Worm (Caenorhabditis elegans) whole organism, young adult: Measurements from ENCODE around the gene F43C11.3.

Experiments used
- C06A6.2 ChIP-seq: fragments of 200-800 bp; sonication (Bioruptor generic); conservative IDR thresholded peaks from 2 replicates; pipeline ENCODE4 v1.3.6; 2022; ENCODE audit warnings: missing genetic modification characterization, missing compliant biosample characterization
- F10E7.11 ChIP-seq: sonication (generic microtip); optimal IDR thresholded peaks from 2 replicates; lab custom pipeline; 2017; ENCODE audit warnings: mild to moderate bottlenecking, missing genetic modification characterization, moderate library complexity, missing compliant biosample characterization
- F49E8.2 ChIP-seq: sonication (generic microtip); optimal IDR thresholded peaks from 3 replicates; lab custom pipeline; 2017; ENCODE audit warnings: missing genetic modification characterization, mild to moderate bottlenecking, missing compliant biosample characterization, antibody characterized with exemption, moderate library complexity; ENCODE audit not compliant: insufficient read depth
- ama-1 ChIP-seq, 3 experiments: fragments of 150-350 bp in 1 of 3; sonication (generic microtip) in 2 of 3; optimal IDR thresholded peaks; 2 replicates each; lab custom pipeline; 2014 to 2018; ENCODE audit warnings: missing biosample characterization in 2 of 3, missing genetic modification characterization in 2 of 3, missing genetic modification reagents in 2 of 3
- dpl-1 ChIP-seq: fragments of 150-350 bp; optimal IDR thresholded peaks from 2 replicates; lab custom pipeline; 2014; ENCODE audit warnings: missing biosample characterization, missing genetic modification reagents, missing genetic modification characterization
- hlh-26 ChIP-seq: fragments of 200-800 bp; sonication (Bioruptor generic); conservative IDR thresholded peaks from 2 replicates; pipeline ENCODE4 v1.3.6; 2022; ENCODE audit warnings: missing genetic modification reagents, missing genetic modification characterization, missing compliant biosample characterization
- lag-1 ChIP-seq: fragments of 200-800 bp; sonication (Bioruptor generic); IDR thresholded peaks from 2 replicates; pipeline ENCODE4 v1.3.6; 2022; ENCODE audit warnings: missing genetic modification reagents, missing genetic modification characterization, missing compliant biosample characterization
- nhr-179 ChIP-seq: sonication (generic microtip); optimal IDR thresholded peaks from 2 replicates; lab custom pipeline; 2016; ENCODE audit warnings: mild to moderate bottlenecking, missing genetic modification characterization, missing compliant biosample characterization
- nhr-90 ChIP-seq: sonication (generic microtip); optimal IDR thresholded peaks from 2 replicates; lab custom pipeline; 2016; ENCODE audit warnings: missing genotype, mild to moderate bottlenecking, missing genetic modification characterization, missing compliant biosample characterization
- snpc-1.1 ChIP-seq: sonication (generic microtip); optimal IDR thresholded peaks from 2 replicates; lab custom pipeline; 2017; ENCODE audit warnings: missing genetic modification characterization, mild to moderate bottlenecking, missing compliant biosample characterization, antibody characterized with exemption, moderate library complexity, missing genotype, missing genetic modification reagents; ENCODE audit not compliant: insufficient read depth
- snpc-4 ChIP-seq, 5 experiments: fragments of 150-350 bp in 1 of 5; sonication (generic microtip) in 4 of 5; optimal IDR thresholded peaks; 2 replicates each; lab custom pipeline; 2014 to 2018; ENCODE audit warnings: missing genetic modification characterization in 5 of 5, missing biosample characterization in 3 of 5, antibody characterized with exemption in 2 of 5, mild to moderate bottlenecking in 2 of 5, missing compliant biosample characterization in 2 of 5, missing genotype in 2 of 5, moderate library complexity in 2 of 5, missing genetic modification reagents in 1 of 5
- tlf-1 ChIP-seq: fragments of 200-800 bp; sonication (Bioruptor generic); optimal IDR thresholded peaks from 2 replicates; lab custom pipeline; 2018; ENCODE audit warnings: mild to moderate bottlenecking, missing genetic modification characterization, missing compliant biosample characterization
- ztf-6 ChIP-seq: fragments of 200-800 bp; sonication (Bioruptor generic); IDR thresholded peaks from 2 replicates; pipeline ENCODE4 v1.3.6; 2022; ENCODE audit warnings: missing genetic modification reagents, missing genetic modification characterization, missing compliant biosample characterization

DNA sequence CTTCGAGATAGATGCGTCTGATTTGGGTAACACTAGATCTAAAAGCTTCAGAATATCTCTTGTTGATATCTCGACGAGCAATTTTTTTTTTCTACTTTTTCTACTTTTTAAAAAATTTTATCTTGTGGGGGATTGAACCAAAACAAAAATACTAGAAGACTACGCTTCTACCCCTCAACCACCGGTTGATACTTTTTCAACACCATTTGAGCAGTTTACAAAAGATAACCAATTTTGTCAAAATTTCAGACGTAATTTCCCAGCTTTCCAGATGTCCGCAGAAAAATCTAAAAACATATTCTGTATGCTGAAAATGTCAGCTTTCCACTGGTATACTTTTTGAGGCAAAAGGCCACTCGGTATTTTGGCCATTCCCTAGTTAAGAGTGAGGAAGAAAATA lies 48.5 kb upstream of the F43C11.3 start:
- TF ChIP-seq F49E8.2 (tag; lab: Kevin White, UChicago) (no peak), hlh-26 (GFP tag; lab: Robert Waterston, UW) (no peak), C06A6.2 (no peak), nhr-90 (tag; lab: Kevin White, UChicago) (no peak), F10E7.11 (tag; lab: Kevin White, UChicago) (no peak), dpl-1 (GFP tag; lab: Kevin White, UChicago) (no peak), snpc-4 (GFP tag; optimal IDR thresholded peaks at IDR 0.05; lab: Kevin White, UChicago) (no peak), snpc-4 (tag; optimal IDR thresholded peaks at IDR 0.05; lab: Kevin White, UChicago) (no peak), ama-1 (optimal IDR thresholded peaks at IDR 0.05; lab: Kevin White, UChicago) (no peak), ama-1 (GFP tag; optimal IDR thresholded peaks at IDR 0.05; lab: Kevin White, UChicago) (no peak), lag-1 (GFP tag; lab: Robert Waterston, UW) (no peak), snpc-1.1 (tag; lab: Kevin White, UChicago) (no peak), ztf-6 (GFP tag; lab: Robert Waterston, UW) (no peak), tlf-1 (GFP tag; lab: Kevin White, UChicago) (no peak), nhr-179 (tag; lab: Kevin White, UChicago) (no peak)
